Worm (Caenorhabditis elegans) whole organism, L1 larva: ENCODE data around the gene B0507.8.

Experiments used
- C04F5.9 ChIP-seq: sonication (generic microtip); optimal IDR thresholded peaks from 2 replicates; lab custom pipeline; 2016; ENCODE audit warnings: missing genetic modification characterization, missing compliant biosample characterization
- aha-1 ChIP-seq: fragments of 150-350 bp; optimal IDR thresholded peaks from 2 replicates; lab custom pipeline; 2014; ENCODE audit warnings: missing biosample characterization, missing genetic modification characterization
- ceh-88 ChIP-seq: fragments of 200-800 bp; sonication (Bioruptor generic); IDR thresholded peaks from 2 replicates; pipeline ENCODE4 v1.3.6; 2022; ENCODE audit warnings: missing genetic modification characterization, missing compliant biosample characterization
- elt-2 ChIP-seq: sonication (generic microtip); optimal IDR thresholded peaks from 2 replicates; lab custom pipeline; 2016; ENCODE audit warnings: missing genetic modification characterization, mild to moderate bottlenecking, inconsistent platforms, missing compliant biosample characterization, missing genetic modification reagents
- ets-5 ChIP-seq: fragments of 200-800 bp; sonication (Bioruptor generic); IDR thresholded peaks from 2 replicates; pipeline ENCODE4 v1.3.6; 2022; ENCODE audit warnings: missing genetic modification characterization, missing compliant biosample characterization
- fkh-10 ChIP-seq: sonication (generic microtip); optimal IDR thresholded peaks from 2 replicates; lab custom pipeline; 2017; ENCODE audit warnings: missing biosample characterization, missing genetic modification reagents, missing genetic modification characterization
- fkh-8 ChIP-seq: sonication (generic microtip); optimal IDR thresholded peaks from 2 replicates; lab custom pipeline; 2016; ENCODE audit warnings: mild to moderate bottlenecking, missing genetic modification characterization, missing compliant biosample characterization
- fos-1 ChIP-seq: fragments of 150-350 bp; optimal IDR thresholded peaks from 2 replicates; lab custom pipeline; 2014; ENCODE audit warnings: missing biosample characterization, missing genetic modification characterization
- hlh-17 ChIP-seq: fragments of 200-800 bp; sonication (Bioruptor generic); optimal IDR thresholded peaks from 2 replicates; lab custom pipeline; 2018; ENCODE audit warnings: missing genetic modification characterization, mild to moderate bottlenecking, missing compliant biosample characterization, moderate library complexity, borderline replicate concordance
- hpl-2 ChIP-seq: fragments of 150-350 bp; optimal IDR thresholded peaks from 2 replicates; lab custom pipeline; 2014; ENCODE audit warnings: missing biosample characterization, missing genetic modification reagents, missing genetic modification characterization
- irx-1 ChIP-seq: sonication (generic microtip); optimal IDR thresholded peaks from 2 replicates; lab custom pipeline; 2016; ENCODE audit warnings: missing genetic modification characterization, missing compliant biosample characterization
- isw-1 ChIP-seq: fragments of 200-800 bp; sonication (Bioruptor generic); IDR thresholded peaks from 2 replicates; pipeline ENCODE4 v1.3.6; 2022; ENCODE audit warnings: missing genetic modification characterization, missing compliant biosample characterization
- jun-1 ChIP-seq: fragments of 150-350 bp; optimal IDR thresholded peaks from 2 replicates; lab custom pipeline; 2014; ENCODE audit warnings: missing biosample characterization, missing genetic modification reagents, missing genetic modification characterization
- lin-13 ChIP-seq: fragments of 150-350 bp; optimal IDR thresholded peaks from 2 replicates; lab custom pipeline; 2014; ENCODE audit warnings: missing biosample characterization, missing genetic modification reagents, missing genetic modification characterization
- lin-15B ChIP-seq: fragments of 150-350 bp; sonication (generic microtip); optimal IDR thresholded peaks from 3 replicates; lab custom pipeline; 2014; ENCODE audit warnings: missing biosample characterization, missing genetic modification characterization
- lin-35 ChIP-seq, 2 experiments: fragments of 150-350 bp; optimal IDR thresholded peaks; 2 replicates each; lab custom pipeline; 2014; ENCODE audit warnings: missing biosample characterization in 2 of 2, missing genetic modification characterization in 2 of 2, missing genetic modification reagents in 2 of 2
- lin-39 ChIP-seq: fragments of 150-350 bp; optimal IDR thresholded peaks from 2 replicates; lab custom pipeline; 2014; ENCODE audit warnings: missing biosample characterization, missing genetic modification reagents, missing genetic modification characterization
- lir-3 ChIP-seq: sonication (generic microtip); optimal IDR thresholded peaks from 2 replicates; lab custom pipeline; 2016; ENCODE audit warnings: mild to moderate bottlenecking, missing genetic modification characterization, moderate library complexity, missing compliant biosample characterization; ENCODE audit not compliant: poor library complexity
- lsy-2 ChIP-seq, 2 experiments: fragments of 150-350 bp; optimal IDR thresholded peaks; 2 replicates each; lab custom pipeline; 2014; ENCODE audit warnings: missing biosample characterization in 2 of 2, missing genetic modification characterization in 2 of 2
- mdl-1 ChIP-seq, 2 experiments: fragments of 150-350 bp; optimal IDR thresholded peaks; 2 replicates each; lab custom pipeline; 2014 to 2017; ENCODE audit warnings: missing biosample characterization in 2 of 2, missing genetic modification characterization in 2 of 2, inconsistent platforms in 1 of 2
- nhr-11 ChIP-seq: fragments of 150-350 bp; optimal IDR thresholded peaks from 2 replicates; lab custom pipeline; 2014; ENCODE audit warnings: missing biosample characterization, missing genetic modification characterization
- nhr-12 ChIP-seq: sonication (generic microtip); optimal IDR thresholded peaks from 2 replicates; lab custom pipeline; 2017; ENCODE audit warnings: missing biosample characterization, missing genetic modification characterization
- nhr-20 ChIP-seq: sonication (generic microtip); optimal IDR thresholded peaks from 2 replicates; lab custom pipeline; 2016; ENCODE audit warnings: mild to moderate bottlenecking, missing genetic modification characterization, missing compliant biosample characterization
- nhr-85 ChIP-seq: sonication (generic microtip); peaks from one replicate; lab custom pipeline; 2016; ENCODE audit warnings: missing genetic modification characterization, inconsistent platforms, missing compliant biosample characterization
- nhr-90 ChIP-seq: sonication (generic microtip); optimal IDR thresholded peaks from 2 replicates; lab custom pipeline; 2016; ENCODE audit warnings: mild to moderate bottlenecking, missing genetic modification characterization, missing compliant biosample characterization; ENCODE audit not compliant: poor library complexity
- pag-3 ChIP-seq: sonication (generic microtip); optimal IDR thresholded peaks from 2 replicates; lab custom pipeline; 2017; ENCODE audit warnings: missing genetic modification characterization, mild to moderate bottlenecking, missing compliant biosample characterization, antibody characterized with exemption, borderline replicate concordance; ENCODE audit not compliant: insufficient read depth
- skn-1 ChIP-seq: fragments of 150-350 bp; optimal IDR thresholded peaks from 2 replicates; lab custom pipeline; 2014; ENCODE audit warnings: missing biosample characterization, missing genetic modification characterization
- snpc-4 ChIP-seq: fragments of 150-350 bp; optimal IDR thresholded peaks from 2 replicates; lab custom pipeline; 2014; ENCODE audit warnings: missing biosample characterization, missing genetic modification characterization
- sptf-1 ChIP-seq: fragments of 150-350 bp; optimal IDR thresholded peaks from 2 replicates; lab custom pipeline; 2014; ENCODE audit warnings: missing biosample characterization, missing genetic modification characterization
- swsn-7 ChIP-seq: sonication (generic microtip); optimal IDR thresholded peaks from 2 replicates; lab custom pipeline; 2016; ENCODE audit warnings: missing genetic modification characterization, missing compliant biosample characterization
- tlp-1 ChIP-seq: fragments of 150-350 bp; optimal IDR thresholded peaks from 2 replicates; lab custom pipeline; 2014; ENCODE audit warnings: missing biosample characterization, missing genetic modification characterization
- unc-130 ChIP-seq: fragments of 150-350 bp; optimal IDR thresholded peaks from 2 replicates; lab custom pipeline; 2017; ENCODE audit warnings: missing biosample characterization, missing genetic modification characterization, inconsistent platforms
- unc-62 ChIP-seq: fragments of 150-350 bp; optimal IDR thresholded peaks from 2 replicates; lab custom pipeline; 2014; ENCODE audit warnings: missing biosample characterization, missing genetic modification reagents, missing genetic modification characterization
- xbp-1 ChIP-seq: sonication (generic microtip); optimal IDR thresholded peaks from 2 replicates; lab custom pipeline; 2016; ENCODE audit warnings: missing genetic modification characterization, missing compliant biosample characterization
- zag-1 ChIP-seq: fragments of 150-350 bp; optimal IDR thresholded peaks from 2 replicates; lab custom pipeline; 2014; ENCODE audit warnings: missing biosample characterization, missing genetic modification characterization
- ztf-4 ChIP-seq: fragments of 150-350 bp; optimal IDR thresholded peaks from 2 replicates; lab custom pipeline; 2014; ENCODE audit warnings: missing biosample characterization, missing genetic modification characterization

The B0507.8 gene

DNA sequence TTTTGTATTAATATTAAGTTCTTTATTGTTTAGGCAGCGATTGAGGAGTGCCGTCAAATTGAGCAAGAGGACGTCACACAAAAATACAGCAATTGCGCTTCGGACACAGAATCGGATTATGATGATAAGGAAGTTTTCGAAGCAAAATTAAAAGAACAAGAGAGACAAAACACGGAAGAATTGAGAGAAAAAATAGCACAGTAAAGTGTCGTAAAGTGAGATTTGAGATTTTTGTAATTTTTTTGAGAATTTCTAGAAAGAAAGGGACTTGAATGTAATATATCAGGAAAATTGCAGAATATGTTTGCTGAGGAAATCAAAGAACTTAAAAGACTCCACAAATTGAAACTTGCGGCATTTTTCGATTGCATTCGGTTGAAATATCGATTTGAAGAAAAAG is 8.1 kb downstream of the B0507.8 start, which contains the start of gene B0507.4 (continued):
- no peak for TF ChIP-seq skn-1 (tag; lab: Kevin White, UChicago)
- TF ChIP-seq, all 84 proteins: peak for 0

- no peak for TF ChIP-seq mdl-1 (tag; optimal IDR thresholded peaks at IDR 0.05; lab: Kevin White, UChicago)
- TF ChIP-seq ztf-4, result no peak
- no peak for TF ChIP-seq irx-1 (tag; lab: Kevin White, UChicago)
- no peak for TF ChIP-seq fkh-10 (GFP tag; lab: Kevin White, UChicago)
- no peak for TF ChIP-seq lir-3 (tag; lab: Kevin White, UChicago)
- TF ChIP-seq nhr-90, result no peak
- TF ChIP-seq lin-39 (tag; lab: Kevin White, UChicago), result no peak
- TF ChIP-seq C04F5.9 (tag; lab: Kevin White, UChicago), result no peak
- TF ChIP-seq lin-35 (GFP tag; optimal IDR thresholded peaks at IDR 0.05; lab: Kevin White, UChicago), result no peak
Measured at ce11 chrV:8753395-8753794, 9.4 kb downstream of the B0507.8 start, which contains the start of gene B0507.5. TSS of gene B0507.5 (plus strand) at chrV:8753695.

DNA sequence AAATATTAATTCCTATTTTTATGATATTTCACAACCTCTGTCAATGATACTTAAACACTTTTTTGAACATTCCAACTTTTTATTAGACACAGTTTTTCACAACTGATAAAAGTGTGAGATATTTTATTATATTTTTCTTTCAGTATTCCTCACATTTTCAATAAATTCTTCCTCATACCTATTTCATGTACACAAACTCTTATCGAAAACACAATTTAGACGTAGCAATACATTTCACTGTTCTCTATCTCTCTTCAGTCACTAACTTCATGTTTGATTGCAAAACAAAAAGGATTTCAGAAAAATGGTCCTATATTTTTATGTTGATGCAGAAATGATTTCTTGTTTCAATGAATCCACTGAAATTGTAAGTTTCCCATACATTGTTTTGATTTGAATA is 16.9 kb downstream of the B0507.8 start, which contains the start of gene B0507.6:
TSS of gene B0507.6 (plus strand) at position 301 of the 400 bp plus-strand sequence.
- TF ChIP-seq lin-15B (tag; lab: Kevin White, UChicago) (no peak), lin-13 (no peak), lsy-2 (tag; optimal IDR thresholded peaks at IDR 0.05; lab: Kevin White, UChicago) (no peak), nhr-85 (tag; lab: Kevin White, UChicago) (no peak), pag-3 (tag; lab: Kevin White, UChicago) (no peak), unc-62 (GFP tag; lab: Kevin White, UChicago) (no peak), swsn-7 (tag; lab: Kevin White, UChicago) (no peak), nhr-12 (tag; lab: Kevin White, UChicago) (no peak), isw-1 (GFP tag; lab: Robert Waterston, UW) (no peak), ceh-88 (GFP tag; lab: Robert Waterston, UW) (no peak), fos-1 (tag; lab: Kevin White, UChicago) (no peak), hlh-17 (no peak), C04F5.9 (tag; lab: Kevin White, UChicago) (no peak), zag-1 (tag; lab: Kevin White, UChicago) (no peak), lir-3 (tag; lab: Kevin White, UChicago) (no peak), ztf-4 (no peak), unc-130 (no peak), ets-5 (GFP tag; lab: Robert Waterston, UW) (no peak), mdl-1 (tag; optimal IDR thresholded peaks at IDR 0.05; lab: Kevin White, UChicago) (no peak)

ce11 chrV:8739136-8739535 is 23.6 kb downstream of the B0507.8 start, which contains the start of gene ZC196.2:
TSS of gene ZC196.2 (plus strand) at chrV:8739436.
- no peak for TF ChIP-seq tlp-1 (tag; lab: Kevin White, UChicago)
- TF ChIP-seq sptf-1, result no peak
- no peak for TF ChIP-seq ceh-88 (GFP tag; lab: Robert Waterston, UW)
- no peak for TF ChIP-seq nhr-11
- TF ChIP-seq snpc-4 (tag; lab: Kevin White, UChicago), result no peak
- no peak for TF ChIP-seq jun-1
- no peak for TF ChIP-seq fkh-8
- no peak for TF ChIP-seq lin-15B (tag; lab: Kevin White, UChicago)
- TF ChIP-seq ztf-4, result no peak
- TF ChIP-seq aha-1, result no peak
- TF ChIP-seq nhr-20 (tag; lab: Kevin White, UChicago), result no peak
- TF ChIP-seq C04F5.9 (tag; lab: Kevin White, UChicago), result no peak
- no peak for TF ChIP-seq xbp-1 (tag; lab: Kevin White, UChicago)
- TF ChIP-seq lin-13, result no peak
- no peak for TF ChIP-seq elt-2 (tag; lab: Kevin White, UChicago)
- no peak for TF ChIP-seq hpl-2 (GFP tag; lab: Kevin White, UChicago)
- TF ChIP-seq, all 84 proteins: peak for 0
